Worm (Caenorhabditis elegans) whole organism, L3 larva: Measurements from ENCODE around the gene gck-4.

Source experiments
- R02D3.7 ChIP-seq: fragments of 150-350 bp; optimal IDR thresholded peaks from 2 replicates; lab custom pipeline; 2014; ENCODE audit warnings: missing biosample characterization, missing genetic modification characterization
- ZK546.5 ChIP-seq: sonication (generic microtip); optimal IDR thresholded peaks from 2 replicates; lab custom pipeline; 2017; ENCODE audit warnings: missing biosample characterization, missing genetic modification characterization
- aly-2 ChIP-seq: fragments of 150-350 bp; optimal IDR thresholded peaks from 2 replicates; lab custom pipeline; 2014; ENCODE audit warnings: missing biosample characterization, missing genetic modification characterization
- ceh-16 ChIP-seq: sonication (generic microtip); optimal IDR thresholded peaks from 2 replicates; lab custom pipeline; 2017; ENCODE audit warnings: missing biosample characterization, missing genetic modification characterization
- ceh-28 ChIP-seq: fragments of 150-350 bp; optimal IDR thresholded peaks from 2 replicates; lab custom pipeline; 2014; ENCODE audit warnings: missing biosample characterization, missing genetic modification reagents, missing genetic modification characterization
- ceh-82 ChIP-seq: fragments of 150-350 bp; optimal IDR thresholded peaks from 2 replicates; lab custom pipeline; 2014; ENCODE audit warnings: missing biosample characterization, missing genetic modification characterization
- ceh-9 ChIP-seq: sonication (generic microtip); optimal IDR thresholded peaks from 2 replicates; lab custom pipeline; 2018; ENCODE audit warnings: missing biosample characterization, missing genetic modification characterization
- egl-27 ChIP-seq: sonication (generic microtip); optimal IDR thresholded peaks from 4 replicates; lab custom pipeline; 2017; ENCODE audit warnings: missing biosample characterization, missing genetic modification reagents, missing genetic modification characterization
- egl-5 ChIP-seq: fragments of 150-350 bp; optimal IDR thresholded peaks from 2 replicates; lab custom pipeline; 2017; ENCODE audit warnings: missing biosample characterization, missing genetic modification reagents, missing genetic modification characterization, inconsistent platforms
- elt-1 ChIP-seq: fragments of 150-350 bp; optimal IDR thresholded peaks from 2 replicates; lab custom pipeline; 2014; ENCODE audit warnings: missing biosample characterization, missing genetic modification characterization
- elt-2 ChIP-seq: sonication (generic microtip); optimal IDR thresholded peaks from 2 replicates; lab custom pipeline; 2016; ENCODE audit warnings: missing genetic modification reagents, mild to moderate bottlenecking, missing genetic modification characterization, missing compliant biosample characterization
- elt-3 ChIP-seq, 3 experiments: fragments of 150-350 bp in 1 of 3; sonication (generic microtip) in 2 of 3; optimal IDR thresholded peaks; 2 replicates in 2 of 3; 4 replicates in 1 of 3; lab custom pipeline; 2014 to 2017; ENCODE audit warnings: missing biosample characterization in 3 of 3, missing genetic modification characterization in 3 of 3
- eor-1 ChIP-seq, 2 experiments: fragments of 150-350 bp; optimal IDR thresholded peaks; 2 replicates each; lab custom pipeline; 2014 to 2018; ENCODE audit warnings: missing biosample characterization in 2 of 2, missing genetic modification characterization in 2 of 2
- hmg-11 ChIP-seq: sonication (generic microtip); optimal IDR thresholded peaks from 2 replicates; lab custom pipeline; 2016; ENCODE audit warnings: missing genetic modification characterization, missing compliant biosample characterization
- jun-1 ChIP-seq: fragments of 150-350 bp; optimal IDR thresholded peaks from 2 replicates; lab custom pipeline; 2014; ENCODE audit warnings: missing biosample characterization, missing genetic modification reagents, missing genetic modification characterization
- lin-15B ChIP-seq: fragments of 150-350 bp; optimal IDR thresholded peaks from 2 replicates; lab custom pipeline; 2014; ENCODE audit warnings: missing biosample characterization, missing genetic modification characterization
- lin-39 ChIP-seq: fragments of 150-350 bp; optimal IDR thresholded peaks from 2 replicates; lab custom pipeline; 2018; ENCODE audit warnings: missing biosample characterization, missing genetic modification reagents, missing genetic modification characterization
- lsy-12 ChIP-seq: sonication (generic microtip); optimal IDR thresholded peaks from 2 replicates; lab custom pipeline; 2016; ENCODE audit warnings: mild to moderate bottlenecking, missing genetic modification characterization, missing compliant biosample characterization
- mdl-1 ChIP-seq: fragments of 150-350 bp; optimal IDR thresholded peaks from 2 replicates; lab custom pipeline; 2014; ENCODE audit warnings: missing biosample characterization, missing genetic modification characterization
- nfya-1 ChIP-seq: sonication (generic microtip); optimal IDR thresholded peaks from 2 replicates; lab custom pipeline; 2017; ENCODE audit warnings: missing genetic modification characterization, mild to moderate bottlenecking, missing compliant biosample characterization, antibody characterized with exemption, moderate library complexity; ENCODE audit not compliant: insufficient read depth
- nhr-11 ChIP-seq: fragments of 150-350 bp; optimal IDR thresholded peaks from 2 replicates; lab custom pipeline; 2014; ENCODE audit warnings: missing biosample characterization, missing genetic modification characterization
- nhr-12 ChIP-seq: fragments of 150-350 bp; optimal IDR thresholded peaks from 2 replicates; lab custom pipeline; 2014; ENCODE audit warnings: missing biosample characterization, missing genetic modification characterization
- nhr-23 ChIP-seq: fragments of 150-350 bp; optimal IDR thresholded peaks from 2 replicates; lab custom pipeline; 2014; ENCODE audit warnings: missing biosample characterization, missing genetic modification reagents, missing genetic modification characterization
- nhr-25 ChIP-seq: sonication (generic microtip); optimal IDR thresholded peaks from 2 replicates; lab custom pipeline; 2017; ENCODE audit warnings: missing biosample characterization, missing genetic modification characterization
- nhr-28 ChIP-seq: fragments of 150-350 bp; optimal IDR thresholded peaks from 2 replicates; lab custom pipeline; 2014; ENCODE audit warnings: missing biosample characterization, missing genetic modification characterization
- nhr-43 ChIP-seq: sonication (generic microtip); optimal IDR thresholded peaks from 2 replicates; lab custom pipeline; 2016; ENCODE audit warnings: mild to moderate bottlenecking, missing genetic modification characterization, missing compliant biosample characterization; ENCODE audit not compliant: poor library complexity, severe bottlenecking
- nhr-77 ChIP-seq: fragments of 150-350 bp; optimal IDR thresholded peaks from 2 replicates; lab custom pipeline; 2014; ENCODE audit warnings: missing biosample characterization, missing genetic modification characterization
- pha-4 ChIP-seq: fragments of 150-350 bp; optimal IDR thresholded peaks from 2 replicates; lab custom pipeline; 2014; ENCODE audit warnings: missing biosample characterization, missing genetic modification reagents, missing genetic modification characterization
- pqm-1 ChIP-seq: fragments of 150-350 bp; optimal IDR thresholded peaks from 2 replicates; lab custom pipeline; 2017; ENCODE audit warnings: missing biosample characterization, missing genetic modification characterization, inconsistent platforms
- sea-2 ChIP-seq: fragments of 150-350 bp; sonication (generic microtip); optimal IDR thresholded peaks from 4 replicates; lab custom pipeline; 2014; ENCODE audit warnings: missing biosample characterization, missing genetic modification reagents, missing genetic modification characterization
- skn-1 ChIP-seq: fragments of 150-350 bp; optimal IDR thresholded peaks from 2 replicates; lab custom pipeline; 2014; ENCODE audit warnings: missing biosample characterization, missing genetic modification characterization
- snpc-4 ChIP-seq: fragments of 150-350 bp; optimal IDR thresholded peaks from 2 replicates; lab custom pipeline; 2014; ENCODE audit warnings: missing biosample characterization, missing genetic modification characterization
- unc-39 ChIP-seq: sonication (generic microtip); optimal IDR thresholded peaks from 4 replicates; lab custom pipeline; 2017; ENCODE audit warnings: missing biosample characterization, missing genetic modification characterization
- unc-62 ChIP-seq: fragments of 150-350 bp; sonication (generic microtip); optimal IDR thresholded peaks from 4 replicates; lab custom pipeline; 2014; ENCODE audit warnings: missing biosample characterization, missing genetic modification reagents, missing genetic modification characterization
- zag-1 ChIP-seq: fragments of 150-350 bp; optimal IDR thresholded peaks from 2 replicates; lab custom pipeline; 2014; ENCODE audit warnings: missing biosample characterization, missing genetic modification characterization
- ztf-11 ChIP-seq: fragments of 150-350 bp; optimal IDR thresholded peaks from 2 replicates; lab custom pipeline; 2014; ENCODE audit warnings: missing biosample characterization, missing genetic modification characterization

Gene gck-4

DNA sequence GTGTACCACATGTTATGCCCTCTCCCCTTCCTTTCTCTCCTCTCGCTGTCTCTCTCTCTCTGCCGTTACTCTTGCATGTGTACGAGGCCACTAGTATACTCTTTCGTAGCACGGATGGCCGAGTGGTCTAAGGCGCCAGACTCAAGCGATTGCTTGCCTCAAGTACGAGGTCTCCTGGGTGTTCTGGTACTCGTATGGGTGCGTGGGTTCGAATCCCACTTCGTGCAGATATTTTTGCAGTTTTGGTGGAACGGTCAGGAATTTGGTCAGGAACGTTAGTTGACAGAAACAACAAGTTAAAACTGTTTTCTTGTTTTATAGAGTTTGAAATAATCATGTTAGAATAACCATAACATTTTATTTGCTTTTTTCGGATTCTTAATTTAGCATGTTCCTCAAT lies 11.5 kb upstream of the gck-4 start (continued):
- peak; percentile 46 for TF ChIP-seq nhr-25 (tag; lab: Kevin White, UChicago)
- peak; percentile 99 for TF ChIP-seq hmg-11 (tag; lab: Kevin White, UChicago)
- TF ChIP-seq jun-1 (tag; lab: Kevin White, UChicago), result peak; percentile 86
- TF ChIP-seq elt-3 (tag; optimal IDR thresholded peaks at IDR 0.05; lab: Kevin White, UChicago), result peak in 1 of 3 experiments; percentile 31

DNA sequence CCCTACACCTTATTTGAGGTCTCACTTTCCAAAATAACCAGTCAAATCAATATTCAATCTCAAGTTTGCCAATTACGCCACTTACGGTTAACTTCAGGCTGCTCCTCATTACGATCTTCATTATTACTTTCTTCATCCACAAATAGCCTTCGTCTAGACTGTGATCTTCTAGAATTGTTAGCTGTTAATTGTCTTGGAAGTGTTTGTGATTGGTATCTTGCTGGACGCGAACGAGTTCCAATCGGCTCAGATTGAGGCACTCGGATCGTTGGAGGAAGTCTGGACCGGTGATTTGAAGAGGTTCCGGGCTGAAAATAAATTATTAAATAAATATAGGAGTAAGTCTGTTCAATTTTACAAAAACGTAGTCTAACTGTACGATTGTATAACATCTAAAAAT lies 10.1 kb upstream of the gck-4 start:
- TF ChIP-seq ztf-11 (no peak), nhr-23 (tag; lab: Kevin White, UChicago) (no peak), egl-5 (no peak), aly-2 (tag; lab: Kevin White, UChicago) (no peak), ZK546.5 (no peak), nhr-43 (no peak), unc-62 (GFP tag; lab: Kevin White, UChicago) (no peak), nfya-1 (tag; lab: Kevin White, UChicago) (no peak), elt-1 (tag; lab: Kevin White, UChicago) (no peak), ceh-16 (tag; lab: Kevin White, UChicago) (no peak)

DNA sequence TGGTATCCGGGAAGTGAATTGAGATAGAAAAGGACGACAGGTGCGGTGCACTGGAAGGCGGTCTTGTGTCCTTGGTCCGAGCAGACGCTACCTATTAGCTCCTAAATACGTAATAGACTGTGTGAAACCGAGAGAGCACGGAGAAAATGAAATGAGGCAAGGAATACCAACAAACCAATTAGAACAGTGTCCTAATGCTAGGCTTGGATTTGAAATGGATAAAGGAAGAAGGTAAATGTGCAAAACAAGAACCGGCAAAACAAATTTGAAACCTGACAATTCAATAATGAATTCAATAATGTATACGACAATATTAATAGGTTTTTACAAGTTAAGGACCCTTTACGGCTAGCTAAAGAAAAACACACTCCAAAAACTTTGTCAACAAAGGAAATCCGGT lies 8.3 kb upstream of the gck-4 start, which contains the start of gene C04A11.2:
TSS of gene C04A11.2 (minus strand) at position 101 of the 400 bp plus-strand sequence.
- TF ChIP-seq ceh-9 (tag; lab: Kevin White, UChicago), result no peak
- no peak for TF ChIP-seq ceh-16 (tag; lab: Kevin White, UChicago)
- no peak for TF ChIP-seq egl-27
- no peak for TF ChIP-seq pha-4 (tag; lab: Kevin White, UChicago)
- TF ChIP-seq zag-1 (tag; lab: Kevin White, UChicago), result no peak
- no peak for TF ChIP-seq nhr-12
- TF ChIP-seq nhr-28 (tag; lab: Kevin White, UChicago), result no peak
- no peak for TF ChIP-seq hmg-11 (tag; lab: Kevin White, UChicago)
- TF ChIP-seq nhr-11 (tag; lab: Kevin White, UChicago), result no peak
- no peak for TF ChIP-seq sea-2
- TF ChIP-seq snpc-4, result no peak
- no peak for TF ChIP-seq elt-3 (tag; optimal IDR thresholded peaks at IDR 0.05; lab: Kevin White, UChicago)
- no peak for TF ChIP-seq mdl-1 (tag; lab: Kevin White, UChicago)

DNA sequence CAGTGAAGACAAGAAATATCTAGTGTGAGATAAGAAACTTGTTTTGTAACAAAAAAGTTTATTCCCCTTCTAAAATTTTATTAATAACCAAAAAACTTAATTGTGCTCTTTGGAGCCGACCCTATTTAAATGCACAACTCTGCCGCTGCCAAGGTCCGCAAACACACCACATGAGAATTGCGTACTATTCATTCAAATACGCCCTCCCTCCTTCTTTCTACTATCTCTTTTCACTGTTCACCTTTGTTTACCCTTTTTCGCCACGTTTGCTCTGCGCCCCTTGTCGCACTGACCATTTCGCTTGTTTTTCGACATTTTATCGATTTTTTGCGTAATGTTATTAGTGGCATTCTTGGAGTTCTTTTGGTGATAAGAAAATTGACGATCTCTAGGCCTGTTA lies 7.4 kb upstream of the gck-4 start:
- TF ChIP-seq nfya-1 (tag; lab: Kevin White, UChicago) (peak; percentile 41), mdl-1 (tag; lab: Kevin White, UChicago) (no peak), jun-1 (tag; lab: Kevin White, UChicago) (peak; percentile 12), hmg-11 (tag; lab: Kevin White, UChicago) (peak; percentile 4), pha-4 (tag; lab: Kevin White, UChicago) (peak; percentile 96), sea-2 (no peak), elt-2 (tag; lab: Kevin White, UChicago) (peak; percentile 71), lin-15B (tag; lab: Kevin White, UChicago) (no peak), egl-27 (no peak), pqm-1 (peak; percentile 43), ceh-28 (tag; lab: Kevin White, UChicago) (peak; percentile 54)
- TF ChIP-seq, all 47 proteins: peak for 7

DNA sequence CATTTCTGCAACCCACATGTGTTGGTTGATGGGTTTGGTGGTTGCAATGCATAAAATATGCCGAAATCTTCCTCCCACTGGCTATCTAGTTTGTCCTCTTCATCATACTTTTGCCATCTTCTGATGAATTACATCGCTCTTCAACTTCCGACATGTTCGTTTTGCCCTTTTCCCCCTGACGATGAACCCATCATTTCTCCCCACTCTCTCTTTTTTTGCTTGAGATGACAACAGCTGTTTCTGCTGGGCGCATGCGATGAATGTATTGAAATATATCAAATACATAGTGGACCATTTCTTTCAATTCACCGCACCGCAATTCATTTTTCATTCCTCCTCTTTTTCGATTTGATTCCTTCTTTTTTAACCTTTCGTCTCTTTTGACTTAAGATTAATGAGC lies 6.0 kb upstream of the gck-4 start:
- no peak for TF ChIP-seq ceh-82 (tag; lab: Kevin White, UChicago)
- peak; percentile 44 for TF ChIP-seq lin-39 (tag; lab: Kevin White, UChicago)

DNA sequence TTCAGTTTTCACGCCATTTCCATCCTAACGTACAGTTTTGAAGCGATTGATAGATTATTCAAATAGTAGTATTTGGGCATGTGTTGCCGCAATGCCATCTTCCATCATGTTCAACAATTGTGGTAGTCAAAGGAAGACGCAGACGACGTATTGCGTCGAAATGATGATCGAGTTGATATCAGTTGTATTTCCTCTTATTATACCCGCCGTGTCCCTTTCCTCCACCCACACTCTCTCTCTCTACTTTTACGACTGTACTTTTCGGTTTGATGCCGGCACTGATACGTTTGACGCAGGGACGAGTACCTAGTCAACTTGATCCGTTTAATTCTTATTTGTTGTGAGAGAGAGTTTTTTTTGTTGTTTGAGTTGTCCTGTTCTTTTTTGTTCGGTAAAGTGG lies 4.4 kb upstream of the gck-4 start:
- TF ChIP-seq hmg-11 (tag; lab: Kevin White, UChicago), result no peak
- no peak for TF ChIP-seq zag-1 (tag; lab: Kevin White, UChicago)
- no peak for TF ChIP-seq aly-2 (tag; lab: Kevin White, UChicago)
- no peak for TF ChIP-seq ceh-9 (tag; lab: Kevin White, UChicago)
- no peak for TF ChIP-seq egl-27
- no peak for TF ChIP-seq nhr-28 (tag; lab: Kevin White, UChicago)
- no peak for TF ChIP-seq nhr-11 (tag; lab: Kevin White, UChicago)
- TF ChIP-seq ztf-11, result no peak
- TF ChIP-seq lsy-12, result no peak
- TF ChIP-seq elt-2 (tag; lab: Kevin White, UChicago), result peak; percentile 73
- TF ChIP-seq skn-1 (tag; lab: Kevin White, UChicago), result no peak
- TF ChIP-seq unc-39 (tag; lab: Kevin White, UChicago), result no peak
- peak; percentile 56 for TF ChIP-seq pqm-1
- no peak for TF ChIP-seq nhr-77 (tag; lab: Kevin White, UChicago)
- peak; percentile 24 for TF ChIP-seq pha-4 (tag; lab: Kevin White, UChicago)
- TF ChIP-seq lin-15B (tag; lab: Kevin White, UChicago), result no peak
- TF ChIP-seq snpc-4, result peak; percentile 1
- TF ChIP-seq eor-1 (tag; optimal IDR thresholded peaks at IDR 0.05; lab: Kevin White, UChicago), result no peak
- no peak for TF ChIP-seq ceh-28 (tag; lab: Kevin White, UChicago)
- no peak for TF ChIP-seq R02D3.7 (tag; lab: Kevin White, UChicago)
- TF ChIP-seq elt-1 (tag; lab: Kevin White, UChicago), result no peak
- no peak for TF ChIP-seq unc-62 (GFP tag; lab: Kevin White, UChicago)
- no peak for TF ChIP-seq ceh-16 (tag; lab: Kevin White, UChicago)
- TF ChIP-seq ceh-82 (tag; lab: Kevin White, UChicago), result no peak
